Worm (Caenorhabditis elegans) whole organism, young adult: Measurements from ENCODE around the gene C06G1.1.

Experiments used
- C17E4.6 ChIP-seq: fragments of 200-800 bp; sonication (Bioruptor generic); IDR thresholded peaks from 2 replicates; pipeline ENCODE4 v1.3.6; 2022; ENCODE audit warnings: missing genetic modification reagents, missing genetic modification characterization, missing compliant biosample characterization
- F37B4.10 ChIP-seq: fragments of 200-800 bp; sonication (Bioruptor generic); IDR thresholded peaks from 2 replicates; pipeline ENCODE4 v1.3.6; 2022; ENCODE audit warnings: missing genetic modification characterization, missing compliant biosample characterization
- K11D2.4 ChIP-seq: fragments of 200-800 bp; sonication (Bioruptor generic); IDR thresholded peaks from 2 replicates; pipeline ENCODE4 v1.3.6; 2022; ENCODE audit warnings: missing genetic modification reagents, missing genetic modification characterization, missing compliant biosample characterization
- K12H6.12 ChIP-seq: fragments of 200-800 bp; sonication (Bioruptor generic); optimal IDR thresholded peaks from 2 replicates; lab custom pipeline; 2018; ENCODE audit warnings: mild to moderate bottlenecking, missing genetic modification characterization, missing compliant biosample characterization
- T07F8.4 ChIP-seq: sonication (generic microtip); optimal IDR thresholded peaks from 2 replicates; lab custom pipeline; 2016; ENCODE audit warnings: mild to moderate bottlenecking, missing genetic modification characterization, moderate library complexity, missing compliant biosample characterization
- T26A5.8 ChIP-seq: sonication (generic microtip); optimal IDR thresholded peaks from 2 replicates; lab custom pipeline; 2016; ENCODE audit warnings: missing genetic modification characterization, missing compliant biosample characterization
- Y53F4B.3 ChIP-seq: fragments of 200-800 bp; sonication (Bioruptor generic); IDR thresholded peaks from 2 replicates; pipeline ENCODE4 v1.3.6; 2022; ENCODE audit warnings: missing genetic modification reagents, missing genetic modification characterization, missing compliant biosample characterization
- Y67H2A.10 ChIP-seq: fragments of 200-800 bp; sonication (Bioruptor generic); conservative IDR thresholded peaks from 2 replicates; pipeline ENCODE4 v1.3.6; 2022; ENCODE audit warnings: missing genetic modification reagents, missing genetic modification characterization, missing compliant biosample characterization
- aptf-2 ChIP-seq: fragments of 200-800 bp; sonication (Bioruptor generic); conservative IDR thresholded peaks from 2 replicates; pipeline ENCODE4 v1.3.6; 2022; ENCODE audit warnings: missing genetic modification reagents, missing genetic modification characterization, missing compliant biosample characterization
- aptf-3 ChIP-seq: fragments of 200-800 bp; sonication (Bioruptor generic); IDR thresholded peaks from 2 replicates; pipeline ENCODE4 v1.3.6; 2022; ENCODE audit warnings: missing genetic modification characterization, missing compliant biosample characterization
- atf-7 ChIP-seq: sonication (generic microtip); optimal IDR thresholded peaks from 2 replicates; lab custom pipeline; 2017; ENCODE audit warnings: mild to moderate bottlenecking, missing genetic modification characterization, missing compliant biosample characterization
- attf-5 ChIP-seq: fragments of 200-800 bp; sonication (Bioruptor generic); optimal IDR thresholded peaks from 2 replicates; lab custom pipeline; 2018; ENCODE audit warnings: mild to moderate bottlenecking, missing genetic modification characterization, missing compliant biosample characterization
- attf-6 ChIP-seq: fragments of 200-800 bp; sonication (Bioruptor generic); IDR thresholded peaks from 2 replicates; pipeline ENCODE4 v1.3.6; 2022; ENCODE audit warnings: missing genetic modification reagents, missing genetic modification characterization, missing compliant biosample characterization
- bed-1 ChIP-seq: fragments of 200-800 bp; sonication (Bioruptor generic); IDR thresholded peaks from 2 replicates; pipeline ENCODE4 v1.3.6; 2022; ENCODE audit warnings: missing genetic modification reagents, missing genetic modification characterization, missing compliant biosample characterization
- ceh-27 ChIP-seq: fragments of 200-800 bp; sonication (Bioruptor generic); optimal IDR thresholded peaks from 2 replicates; lab custom pipeline; 2018; ENCODE audit warnings: mild to moderate bottlenecking, missing genetic modification characterization, moderate library complexity, missing compliant biosample characterization
- ceh-40 ChIP-seq: fragments of 200-800 bp; sonication (Bioruptor generic); IDR thresholded peaks from 2 replicates; pipeline ENCODE4 v1.3.6; 2022; ENCODE audit warnings: missing genetic modification characterization, missing compliant biosample characterization
- chd-7 ChIP-seq: sonication (generic microtip); optimal IDR thresholded peaks from 2 replicates; lab custom pipeline; 2016; ENCODE audit warnings: mild to moderate bottlenecking, missing genetic modification characterization, moderate library complexity, missing compliant biosample characterization
- dox-1 ChIP-seq: fragments of 200-800 bp; sonication (Bioruptor generic); IDR thresholded peaks from 2 replicates; pipeline ENCODE4 v1.3.6; 2022; ENCODE audit warnings: missing genetic modification reagents, missing genetic modification characterization, missing compliant biosample characterization
- dpff-1 ChIP-seq: sonication (generic microtip); optimal IDR thresholded peaks from 2 replicates; lab custom pipeline; 2017; ENCODE audit warnings: mild to moderate bottlenecking, missing genetic modification characterization, missing compliant biosample characterization
- efl-1 ChIP-seq: fragments of 150-350 bp; optimal IDR thresholded peaks from 2 replicates; lab custom pipeline; 2014; ENCODE audit warnings: missing biosample characterization, missing genetic modification reagents, missing genetic modification characterization
- egl-44 ChIP-seq: fragments of 200-800 bp; sonication (Bioruptor generic); IDR thresholded peaks from 2 replicates; pipeline ENCODE4 v1.3.6; 2022; ENCODE audit warnings: missing genetic modification reagents, missing genetic modification characterization, missing compliant biosample characterization
- ets-4 ChIP-seq: fragments of 200-800 bp; sonication (Bioruptor generic); optimal IDR thresholded peaks from 2 replicates; lab custom pipeline; 2018; ENCODE audit warnings: mild to moderate bottlenecking, missing genetic modification characterization, missing compliant biosample characterization
- gei-17 ChIP-seq: fragments of 200-800 bp; sonication (Bioruptor generic); optimal IDR thresholded peaks from 2 replicates; lab custom pipeline; 2018; ENCODE audit warnings: mild to moderate bottlenecking, missing genetic modification characterization, missing compliant biosample characterization
- hlh-12 ChIP-seq: sonication (generic microtip); optimal IDR thresholded peaks from 2 replicates; lab custom pipeline; 2016; ENCODE audit warnings: missing genetic modification characterization, missing compliant biosample characterization
- hmg-1.2 ChIP-seq: fragments of 200-800 bp; sonication (Bioruptor generic); IDR thresholded peaks from 2 replicates; pipeline ENCODE4 v1.3.6; 2022; ENCODE audit warnings: missing genetic modification reagents, missing genetic modification characterization, missing compliant biosample characterization
- lin-26 ChIP-seq: fragments of 200-800 bp; sonication (Bioruptor generic); IDR thresholded peaks from 2 replicates; pipeline ENCODE4 v1.3.6; 2022; ENCODE audit warnings: missing genetic modification reagents, missing genetic modification characterization, missing compliant biosample characterization
- lin-35 ChIP-seq, 3 experiments: fragments of 150-350 bp in 2 of 3; sonication (generic microtip) in 1 of 3; optimal IDR thresholded peaks; 2 replicates each; lab custom pipeline; 2014 to 2018; ENCODE audit warnings: missing biosample characterization in 3 of 3, missing genetic modification characterization in 3 of 3, missing genetic modification reagents in 3 of 3
- lin-54 ChIP-seq: fragments of 200-800 bp; sonication (Bioruptor generic); optimal IDR thresholded peaks from 2 replicates; lab custom pipeline; 2018; ENCODE audit warnings: mild to moderate bottlenecking, missing genetic modification characterization, missing compliant biosample characterization
- lsy-27 ChIP-seq: sonication (generic microtip); optimal IDR thresholded peaks from 2 replicates; lab custom pipeline; 2017; ENCODE audit warnings: missing genetic modification characterization, mild to moderate bottlenecking, missing compliant biosample characterization, antibody characterized with exemption, missing genotype, borderline replicate concordance; ENCODE audit not compliant: insufficient read depth
- madf-3 ChIP-seq: fragments of 200-800 bp; sonication (Bioruptor generic); IDR thresholded peaks from 2 replicates; pipeline ENCODE4 v1.3.6; 2022; ENCODE audit warnings: missing genetic modification reagents, missing genetic modification characterization, missing compliant biosample characterization
- madf-6 ChIP-seq: fragments of 200-800 bp; sonication (Bioruptor generic); IDR thresholded peaks from 2 replicates; pipeline ENCODE4 v1.3.6; 2022; ENCODE audit warnings: missing genetic modification reagents, missing genetic modification characterization, missing compliant biosample characterization
- mcd-1 ChIP-seq: fragments of 200-800 bp; sonication (Bioruptor generic); IDR thresholded peaks from 2 replicates; pipeline ENCODE4 v1.3.6; 2022; ENCODE audit warnings: missing genetic modification reagents, missing genetic modification characterization, missing compliant biosample characterization
- mes-4 ChIP-seq: sonication (generic microtip); optimal IDR thresholded peaks from 2 replicates; lab custom pipeline; 2016; ENCODE audit warnings: missing genotype, missing genetic modification characterization, missing compliant biosample characterization
- nfyb-1 ChIP-seq: fragments of 200-800 bp; sonication (Bioruptor generic); IDR thresholded peaks from 2 replicates; pipeline ENCODE4 v1.3.6; 2022; ENCODE audit warnings: missing genetic modification reagents, missing genetic modification characterization, missing compliant biosample characterization
- nhr-120 ChIP-seq: fragments of 200-800 bp; sonication (Bioruptor generic); IDR thresholded peaks from 2 replicates; pipeline ENCODE4 v1.3.6; 2022; ENCODE audit warnings: missing genetic modification characterization, missing compliant biosample characterization
- nhr-27 ChIP-seq: fragments of 200-800 bp; sonication (Bioruptor generic); optimal IDR thresholded peaks from 2 replicates; lab custom pipeline; 2018; ENCODE audit warnings: mild to moderate bottlenecking, missing genetic modification characterization, moderate library complexity, missing compliant biosample characterization
- nhr-90 ChIP-seq: sonication (generic microtip); optimal IDR thresholded peaks from 2 replicates; lab custom pipeline; 2016; ENCODE audit warnings: missing genotype, mild to moderate bottlenecking, missing genetic modification characterization, missing compliant biosample characterization
- pha-4 ChIP-seq: fragments of 150-350 bp; sonication (generic microtip); optimal IDR thresholded peaks from 2 replicates; lab custom pipeline; 2014; ENCODE audit warnings: missing biosample characterization, missing genetic modification reagents, missing genetic modification characterization
- rec-8 ChIP-seq, 2 experiments: sonication (generic microtip); optimal IDR thresholded peaks; 2 replicates each; lab custom pipeline; 2016; ENCODE audit warnings: mild to moderate bottlenecking in 2 of 2, missing genetic modification characterization in 2 of 2, missing genetic modification reagents in 2 of 2, missing genotype in 2 of 2, missing biosample characterization in 1 of 2, missing compliant biosample characterization in 1 of 2, moderate library complexity in 1 of 2
- repo-1 ChIP-seq: sonication (generic microtip); optimal IDR thresholded peaks from 2 replicates; lab custom pipeline; 2017; ENCODE audit warnings: mild to moderate bottlenecking, missing genetic modification characterization, missing compliant biosample characterization
- snpc-1.1 ChIP-seq: sonication (generic microtip); optimal IDR thresholded peaks from 2 replicates; lab custom pipeline; 2017; ENCODE audit warnings: missing genetic modification characterization, mild to moderate bottlenecking, missing compliant biosample characterization, antibody characterized with exemption, moderate library complexity, missing genotype, missing genetic modification reagents; ENCODE audit not compliant: insufficient read depth
- snpc-3.4 ChIP-seq: sonication (generic microtip); optimal IDR thresholded peaks from 2 replicates; lab custom pipeline; 2017; ENCODE audit warnings: missing genetic modification characterization, mild to moderate bottlenecking, missing compliant biosample characterization, antibody characterized with exemption, moderate library complexity, missing genotype, missing genetic modification reagents
- snpc-4 ChIP-seq, 5 experiments: fragments of 150-350 bp in 1 of 5; sonication (generic microtip) in 4 of 5; optimal IDR thresholded peaks; 2 replicates each; lab custom pipeline; 2014 to 2018; ENCODE audit warnings: missing genetic modification characterization in 5 of 5, missing biosample characterization in 3 of 5, antibody characterized with exemption in 2 of 5, mild to moderate bottlenecking in 2 of 5, missing compliant biosample characterization in 2 of 5, missing genotype in 2 of 5, moderate library complexity in 2 of 5, missing genetic modification reagents in 1 of 5
- sptf-2 ChIP-seq: fragments of 200-800 bp; sonication (Bioruptor generic); optimal IDR thresholded peaks from 2 replicates; lab custom pipeline; 2018; ENCODE audit warnings: mild to moderate bottlenecking, missing genetic modification characterization, missing compliant biosample characterization
- ztf-18 ChIP-seq: sonication (generic microtip); optimal IDR thresholded peaks from 2 replicates; lab custom pipeline; 2016; ENCODE audit warnings: missing genotype, mild to moderate bottlenecking, missing genetic modification characterization, missing compliant biosample characterization
- ztf-3 ChIP-seq: fragments of 200-800 bp; sonication (Bioruptor generic); optimal IDR thresholded peaks from 2 replicates; lab custom pipeline; 2018; ENCODE audit warnings: mild to moderate bottlenecking, missing genetic modification characterization, missing compliant biosample characterization
- ztf-6 ChIP-seq: fragments of 200-800 bp; sonication (Bioruptor generic); IDR thresholded peaks from 2 replicates; pipeline ENCODE4 v1.3.6; 2022; ENCODE audit warnings: missing genetic modification reagents, missing genetic modification characterization, missing compliant biosample characterization

C06G1.1 gene

ce11 chrX:16619158-16619557, 14.0 kb upstream of the C06G1.1 start (continued):
- TF ChIP-seq mes-4 (tag; lab: Kevin White, UChicago) (peak; percentile 33), ztf-18 (tag; lab: Kevin White, UChicago) (peak; percentile 63), attf-6 (GFP tag; lab: Robert Waterston, UW) (0 out of 2 replicates have a peak, but pooled peaks have one; percentile 22), nhr-120 (GFP tag; lab: Robert Waterston, UW) (no peak), egl-44 (peak; percentile 65; the same call in 1 of the 2 replicates), snpc-4 (GFP tag; optimal IDR thresholded peaks at IDR 0.05; lab: Kevin White, UChicago) (peak; percentile 61), snpc-4 (tag; optimal IDR thresholded peaks at IDR 0.05; lab: Kevin White, UChicago) (peak in 3 of 4 experiments; percentile 34 to 76 (median 49)), madf-6 (GFP tag; lab: Robert Waterston, UW) (0 out of 2 replicates have a peak, but pooled peaks have one; percentile 16), T07F8.4 (tag; lab: Kevin White, UChicago) (peak; percentile 54), bed-1 (GFP tag; lab: Robert Waterston, UW) (no peak), snpc-3.4 (tag; lab: Kevin White, UChicago) (peak; percentile 61), nhr-90 (tag; lab: Kevin White, UChicago) (peak; percentile 70), lsy-27 (no peak), atf-7 (tag; lab: Kevin White, UChicago) (no peak), aptf-2 (GFP tag; lab: Robert Waterston, UW) (no peak), T26A5.8 (tag; lab: Kevin White, UChicago) (peak; percentile 24), nfyb-1 (peak; percentile 74; the same call in 1 of the 2 replicates), dox-1 (GFP tag; lab: Robert Waterston, UW) (peak; percentile 44; the same call in 1 of the 2 replicates), attf-5 (GFP tag; lab: Kevin White, UChicago) (peak; percentile 43), repo-1 (no peak), K12H6.12 (tag; lab: Kevin White, UChicago) (no peak), ztf-3 (GFP tag; lab: Kevin White, UChicago) (no peak), pha-4 (tag; lab: Kevin White, UChicago) (no peak), C17E4.6 (no peak), efl-1 (GFP tag; lab: Kevin White, UChicago) (no peak), hlh-12 (tag; lab: Kevin White, UChicago) (peak; percentile 45), Y67H2A.10 (GFP tag; lab: Robert Waterston, UW) (no peak), chd-7 (tag; lab: Kevin White, UChicago) (peak; percentile 32), ets-4 (no peak), K11D2.4 (GFP tag; lab: Robert Waterston, UW) (no peak), ceh-40 (GFP tag; lab: Robert Waterston, UW) (0 out of 2 replicates have a peak, but pooled peaks have one; percentile 74), lin-26 (GFP tag; lab: Robert Waterston, UW) (peak; percentile 94), ceh-27 (GFP tag; lab: Kevin White, UChicago) (peak; percentile 16), madf-3 (GFP tag; lab: Robert Waterston, UW) (no peak), lin-54 (GFP tag; lab: Kevin White, UChicago) (peak; percentile 7), hmg-1.2 (GFP tag; lab: Robert Waterston, UW) (peak; percentile 61), sptf-2 (GFP tag; lab: Kevin White, UChicago) (no peak), aptf-3 (GFP tag; lab: Robert Waterston, UW) (0 out of 2 replicates have a peak, but pooled peaks have one; percentile 79), Y53F4B.3 (GFP tag; lab: Robert Waterston, UW) (no peak), mcd-1 (GFP tag; lab: Robert Waterston, UW) (no peak), ztf-6 (GFP tag; lab: Robert Waterston, UW) (0 out of 2 replicates have a peak, but pooled peaks have one; percentile 45), snpc-1.1 (tag; lab: Kevin White, UChicago) (peak; percentile 52), lin-35 (GFP tag; optimal IDR thresholded peaks at IDR 0.05; lab: Kevin White, UChicago) (no peak), rec-8 (tag; optimal IDR thresholded peaks at IDR 0.05; lab: Kevin White, UChicago) (peak; percentile 66 to 81), dpff-1 (tag; lab: Kevin White, UChicago) (no peak), nhr-27 (tag; lab: Kevin White, UChicago) (no peak), F37B4.10 (GFP tag; lab: Robert Waterston, UW) (no peak), gei-17 (GFP tag; lab: Kevin White, UChicago) (no peak)
